6 fruit fly cellular contexts compared by ENCODE assay signal in the genomic region with DNA sequence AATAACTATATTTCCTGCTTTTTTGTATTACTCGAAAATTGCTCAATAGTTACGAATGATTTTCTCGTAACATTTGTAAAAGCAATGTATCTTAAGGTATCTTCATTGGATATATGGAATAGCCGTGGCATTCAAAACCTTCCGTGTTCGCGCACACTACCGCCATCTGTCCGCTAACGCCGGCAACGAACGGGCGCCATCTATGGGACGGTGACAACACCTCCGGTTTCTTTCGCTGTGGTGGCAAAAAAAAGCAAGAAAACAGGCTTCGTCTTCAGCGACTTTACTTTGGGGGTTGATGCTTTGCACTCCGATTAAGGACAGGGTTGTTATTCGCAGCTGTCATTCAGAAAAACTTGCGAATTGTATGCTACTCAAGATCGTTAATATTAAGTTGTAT.
TF ChIP-seq lines count a peak whose summit lies in the region.

No protein-coding gene starts in this region.

- TF ChIP-seq CTCF in S2 (optimal IDR thresholded peaks at IDR 0.05; lab: Kevin White, UChicago), result peak; percentile 95 to 98
- peak; percentile 94 for TF ChIP-seq CTCF in whole organism, embryonic (GFP tag; optimal IDR thresholded peaks at IDR 0.05; lab: Kevin White, UChicago)

TF ChIP-seq in whole organism, adult, 20 proteins besides CTCF, POLR2A, EP300 and RAD21:
- no peak for TF ChIP-seq Crg-1 (GFP tag; optimal IDR thresholded peaks at IDR 0.05; lab: Kevin White, UChicago)
- peak; percentile 15 for TF ChIP-seq bab1 (GFP tag; optimal IDR thresholded peaks at IDR 0.05; lab: Kevin White, UChicago)

TF ChIP-seq in whole organism, embryonic, 481 proteins besides CTCF, POLR2A, EP300 and RAD21 (continues in another document):
- peak; percentile 61 for TF ChIP-seq HmgD (GFP tag; optimal IDR thresholded peaks at IDR 0.05; lab: Kevin White, UChicago)
- peak; percentile 33 for TF ChIP-seq Hmr (GFP tag; optimal IDR thresholded peaks at IDR 0.05; lab: Kevin White, UChicago)
- peak; percentile 17 for TF ChIP-seq Asciz (GFP tag; optimal IDR thresholded peaks at IDR 0.05; lab: Kevin White, UChicago)
- peak; percentile 71 for TF ChIP-seq chn (GFP tag; optimal IDR thresholded peaks at IDR 0.05; lab: Kevin White, UChicago)
- peak; percentile 19 for TF ChIP-seq Sox100B (GFP tag; optimal IDR thresholded peaks at IDR 0.05; lab: Kevin White, UChicago)
- no peak for TF ChIP-seq br (optimal IDR thresholded peaks at IDR 0.05; lab: Kevin White, UChicago)
- no peak for TF ChIP-seq trh (GFP tag; optimal IDR thresholded peaks at IDR 0.05; lab: Kevin White, UChicago)
- TF ChIP-seq CG15601 (tag; optimal IDR thresholded peaks at IDR 0.05; lab: Kevin White, UChicago), result peak; percentile 38
- peak; percentile 85 for TF ChIP-seq HLHmδ (GFP tag; optimal IDR thresholded peaks at IDR 0.05; lab: Kevin White, UChicago)
- TF ChIP-seq fu2 (GFP tag; optimal IDR thresholded peaks at IDR 0.05; lab: Kevin White, UChicago), result no peak
- TF ChIP-seq CG14667 (GFP tag; IDR thresholded peaks at IDR 0.05; lab: Robert Waterston, UW), result peak; percentile 51; the same call in 1 of the 2 replicates
- TF ChIP-seq CG7372 (GFP tag; IDR thresholded peaks at IDR 0.05; lab: Robert Waterston, UW), result no peak
- TF ChIP-seq CG12071 (GFP tag; optimal IDR thresholded peaks at IDR 0.05; lab: Kevin White, UChicago), result peak; percentile 48
- peak; percentile 53 for TF ChIP-seq grau (tag; optimal IDR thresholded peaks at IDR 0.05; lab: Kevin White, UChicago)
- peak; percentile 47 for TF ChIP-seq Lhr (GFP tag; optimal IDR thresholded peaks at IDR 0.05; lab: Kevin White, UChicago)
- TF ChIP-seq dan (GFP tag; IDR thresholded peaks at IDR 0.05; lab: Robert Waterston, UW), result no peak
- no peak for TF ChIP-seq cad (GFP tag; optimal IDR thresholded peaks at IDR 0.05; lab: Kevin White, UChicago)
- no peak for TF ChIP-seq ems (GFP tag; optimal IDR thresholded peaks at IDR 0.05; lab: Kevin White, UChicago)
- peak; percentile 42 for TF ChIP-seq Camta (GFP tag; optimal IDR thresholded peaks at IDR 0.05; lab: Kevin White, UChicago)
- peak; percentile 40 for TF ChIP-seq CG17568 (GFP tag; optimal IDR thresholded peaks at IDR 0.05; lab: Kevin White, UChicago)
- no peak for TF ChIP-seq CG18599 (GFP tag; optimal IDR thresholded peaks at IDR 0.05; lab: Kevin White, UChicago)

TF ChIP-seq in whole organism, prepupa, 60 proteins besides CTCF, POLR2A, EP300 and RAD21 (continues in another document):
- peak; percentile 46 for TF ChIP-seq Met (GFP tag; optimal IDR thresholded peaks at IDR 0.05; lab: Kevin White, UChicago)
- peak; percentile 59 for TF ChIP-seq achi (GFP tag; optimal IDR thresholded peaks at IDR 0.05; lab: Kevin White, UChicago)
- TF ChIP-seq CG1621 (tag; optimal IDR thresholded peaks at IDR 0.05; lab: Kevin White, UChicago), result peak; percentile 39
- TF ChIP-seq acj6 (GFP tag; optimal IDR thresholded peaks at IDR 0.05; lab: Kevin White, UChicago), result peak; percentile 52
- TF ChIP-seq Hr39 (GFP tag; optimal IDR thresholded peaks at IDR 0.05; lab: Kevin White, UChicago), result peak; percentile 39
- TF ChIP-seq OdsH (GFP tag; optimal IDR thresholded peaks at IDR 0.05; lab: Kevin White, UChicago), result peak; percentile 56
- TF ChIP-seq CG34406 (GFP tag; optimal IDR thresholded peaks at IDR 0.05; lab: Kevin White, UChicago), result peak; percentile 33
- no peak for TF ChIP-seq svp (GFP tag; lab: Kevin White, UChicago)
- TF ChIP-seq CG6808 (GFP tag; optimal IDR thresholded peaks at IDR 0.05; lab: Kevin White, UChicago), result peak; percentile 28
- peak in 1 of 2 experiments; percentile 41 for TF ChIP-seq salr (GFP tag; optimal IDR thresholded peaks at IDR 0.05; lab: Kevin White, UChicago)
- TF ChIP-seq CG9139 (GFP tag; optimal IDR thresholded peaks at IDR 0.05; lab: Kevin White, UChicago), result peak; percentile 3
- peak; percentile 29 for TF ChIP-seq vri (GFP tag; optimal IDR thresholded peaks at IDR 0.05; lab: Kevin White, UChicago)
- peak; percentile 33 for TF ChIP-seq cyc (GFP tag; optimal IDR thresholded peaks at IDR 0.05; lab: Kevin White, UChicago)
- peak; percentile 19 for TF ChIP-seq CG10669 (GFP tag; optimal IDR thresholded peaks at IDR 0.05; lab: Kevin White, UChicago)
- TF ChIP-seq Smox (GFP tag; optimal IDR thresholded peaks at IDR 0.05; lab: Kevin White, UChicago), result peak; percentile 43
- peak; percentile 63 for TF ChIP-seq pdm3 (GFP tag; optimal IDR thresholded peaks at IDR 0.05; lab: Kevin White, UChicago)
- peak; percentile 38 for TF ChIP-seq fd59A (GFP tag; optimal IDR thresholded peaks at IDR 0.05; lab: Kevin White, UChicago)
- no peak for TF ChIP-seq CG8119 (GFP tag; IDR thresholded peaks at IDR 0.05; lab: Robert Waterston, UW)
- TF ChIP-seq CG3919 (GFP tag; optimal IDR thresholded peaks at IDR 0.05; lab: Kevin White, UChicago), result peak; percentile 71
- peak; percentile 60 for TF ChIP-seq CG6163 (GFP tag; IDR thresholded peaks at IDR 0.05; lab: Robert Waterston, UW)
- TF ChIP-seq eg (GFP tag; IDR thresholded peaks at IDR 0.05; lab: Robert Waterston, UW), result no peak
- peak; percentile 43 for TF ChIP-seq Hr4 (GFP tag; optimal IDR thresholded peaks at IDR 0.05; lab: Kevin White, UChicago)

TF ChIP-seq in whole organism, pupa, 21 proteins besides CTCF, POLR2A, EP300 and RAD21:
- TF ChIP-seq D1 (tag; optimal IDR thresholded peaks at IDR 0.05; lab: Kevin White, UChicago), result no peak
- no peak for TF ChIP-seq CG12605 (GFP tag; IDR thresholded peaks at IDR 0.05; lab: Robert Waterston, UW)
- no peak for TF ChIP-seq EcR (GFP tag; optimal IDR thresholded peaks at IDR 0.05; lab: Kevin White, UChicago)
- TF ChIP-seq Pif1A (GFP tag; optimal IDR thresholded peaks at IDR 0.05; lab: Kevin White, UChicago), result peak; percentile 6
- no peak for TF ChIP-seq CG32121 (GFP tag; IDR thresholded peaks at IDR 0.05; lab: Robert Waterston, UW)
- peak; percentile 50 for TF ChIP-seq Snoo (tag; optimal IDR thresholded peaks at IDR 0.05; lab: Kevin White, UChicago)
- TF ChIP-seq CG13204 (GFP tag; optimal IDR thresholded peaks at IDR 0.05; lab: Kevin White, UChicago), result peak; percentile 10
- peak; percentile 75 for TF ChIP-seq CG4496 (GFP tag; IDR thresholded peaks at IDR 0.05; lab: Robert Waterston, UW)
- peak; percentile 34 for TF ChIP-seq CG14655 (GFP tag; optimal IDR thresholded peaks at IDR 0.05; lab: Kevin White, UChicago)
- TF ChIP-seq CG10348 (GFP tag; IDR thresholded peaks at IDR 0.05; lab: Robert Waterston, UW), result no peak
- no peak for TF ChIP-seq Ets98B (GFP tag; IDR thresholded peaks at IDR 0.05; lab: Robert Waterston, UW)
- TF ChIP-seq CG9948 (tag; optimal IDR thresholded peaks at IDR 0.05; lab: Kevin White, UChicago), result no peak
- no peak for TF ChIP-seq rn (GFP tag; IDR thresholded peaks at IDR 0.05; lab: Robert Waterston, UW)
- TF ChIP-seq gl (tag; optimal IDR thresholded peaks at IDR 0.05; lab: Kevin White, UChicago), result no peak
- TF ChIP-seq Pif1B (GFP tag; optimal IDR thresholded peaks at IDR 0.05; lab: Kevin White, UChicago), result peak; percentile 3
- TF ChIP-seq fd96Ca (GFP tag; IDR thresholded peaks at IDR 0.05; lab: Robert Waterston, UW), result no peak; the same call in 2 of the 3 replicates
- TF ChIP-seq CG34367 (tag; optimal IDR thresholded peaks at IDR 0.05; lab: Kevin White, UChicago), result peak; percentile 16

TF ChIP-seq in whole organism, wandering third instar larva, 38 proteins besides CTCF, POLR2A, EP300 and RAD21:
- TF ChIP-seq sv (GFP tag; optimal IDR thresholded peaks at IDR 0.05; lab: Kevin White, UChicago), result no peak
- peak in 1 of 2 experiments; percentile 48 for TF ChIP-seq foxo (GFP tag; optimal IDR thresholded peaks at IDR 0.05; lab: Kevin White, UChicago)
- no peak for TF ChIP-seq GATAd (GFP tag; optimal IDR thresholded peaks at IDR 0.05; lab: Kevin White, UChicago)
- TF ChIP-seq Jra (GFP tag; optimal IDR thresholded peaks at IDR 0.05; lab: Kevin White, UChicago), result no peak
- no peak for TF ChIP-seq Hr78 (GFP tag; optimal IDR thresholded peaks at IDR 0.05; lab: Kevin White, UChicago)
- no peak for TF ChIP-seq Dfd (GFP tag; optimal IDR thresholded peaks at IDR 0.05; lab: Kevin White, UChicago)
- peak; percentile 26 for TF ChIP-seq br (GFP tag; optimal IDR thresholded peaks at IDR 0.05; lab: Kevin White, UChicago)
- peak; percentile 4 for TF ChIP-seq fru (GFP tag; optimal IDR thresholded peaks at IDR 0.05; lab: Kevin White, UChicago)
- TF ChIP-seq pan (optimal IDR thresholded peaks at IDR 0.05; lab: Kevin White, UChicago), result no peak
- TF ChIP-seq rgr (GFP tag; optimal IDR thresholded peaks at IDR 0.05; lab: Kevin White, UChicago), result peak; percentile 27
